Worm (Caenorhabditis elegans): ENCODE measurements around the gene T14G8.6.

Gene T14G8.6

ce11 chrX:12881174-12881573, 18.5 kb upstream of the T14G8.6 start:
- TF ChIP-seq lin-14 (GFP tag; optimal IDR thresholded peaks at IDR 0.05) (peak; percentile 12), skn-1 (tag; optimal IDR thresholded peaks at IDR 0.05) (no peak)

ce11 chrX:12877930-12878329, 15.3 kb upstream of the T14G8.6 start:
- no peak for TF ChIP-seq egl-27 (tag; optimal IDR thresholded peaks at IDR 0.05)
- peak; percentile 39; the same call in 1 of the 2 replicates for TF ChIP-seq unc-98 (GFP tag; IDR thresholded peaks at IDR 0.05)
- TF ChIP-seq xbp-1 (tag; optimal IDR thresholded peaks at IDR 0.05) = peak; percentile 32
- no peak for TF ChIP-seq hlh-17 (GFP tag; optimal IDR thresholded peaks at IDR 0.05; ENCODE audit: borderline replicate concordance)
- peak; percentile 85 for TF ChIP-seq rnt-1 (tag; optimal IDR thresholded peaks at IDR 0.05)
- TF ChIP-seq tbx-2 (tag; optimal IDR thresholded peaks at IDR 0.05) = no peak
- peak; percentile 44 for TF ChIP-seq nhr-85 (tag)
- peak in 1 of 6 experiments; percentile 23 for TF ChIP-seq elt-3 (tag; optimal IDR thresholded peaks at IDR 0.05)
- peak; percentile 8 for TF ChIP-seq unc-130 (tag; optimal IDR thresholded peaks at IDR 0.05)
- TF ChIP-seq lin-14 (GFP tag; optimal IDR thresholded peaks at IDR 0.05) = peak; percentile 80
- TF ChIP-seq pag-3 (tag; optimal IDR thresholded peaks at IDR 0.05; ENCODE audit: borderline replicate concordance, insufficient read depth) = peak; percentile 84
- TF ChIP-seq mef-2 (tag; optimal IDR thresholded peaks at IDR 0.05) = peak; percentile 55
- TF ChIP-seq blmp-1 (tag; optimal IDR thresholded peaks at IDR 0.05) = peak; percentile 39
- no peak for TF ChIP-seq efl-3 (GFP tag; optimal IDR thresholded peaks at IDR 0.05)
- TF ChIP-seq ztf-4 (tag; optimal IDR thresholded peaks at IDR 0.05) = peak; percentile 24
- peak; percentile 57 for TF ChIP-seq snu-23 (GFP tag; optimal IDR thresholded peaks at IDR 0.05)
- TF ChIP-seq nhr-71 (tag; optimal IDR thresholded peaks at IDR 0.05) = peak; percentile 85
- TF ChIP-seq unc-86 (tag; optimal IDR thresholded peaks at IDR 0.05) = no peak
- TF ChIP-seq nhr-19 (GFP tag; conservative IDR thresholded peaks at IDR 0.05) = peak; percentile 60
- peak in 1 of 2 experiments; percentile 63 for TF ChIP-seq mdl-1 (tag; optimal IDR thresholded peaks at IDR 0.05)
- TF ChIP-seq tlp-1 (tag; optimal IDR thresholded peaks at IDR 0.05) = no peak
- TF ChIP-seq nhr-11 (tag; optimal IDR thresholded peaks at IDR 0.05) = peak; percentile 32
- TF ChIP-seq nhr-47 (tag; optimal IDR thresholded peaks at IDR 0.05) = peak; percentile 40
- peak; percentile 17 for TF ChIP-seq swsn-7 (tag; optimal IDR thresholded peaks at IDR 0.05)
- peak; percentile 19 for TF ChIP-seq lin-13 (GFP tag; optimal IDR thresholded peaks at IDR 0.05)
- TF ChIP-seq ces-1 (GFP tag; optimal IDR thresholded peaks at IDR 0.05) = no peak
- peak; percentile 74 for TF ChIP-seq nhr-20 (tag; optimal IDR thresholded peaks at IDR 0.05)
- peak; percentile 39 to 49 for TF ChIP-seq lsy-2 (tag; optimal IDR thresholded peaks at IDR 0.05)

ce11 chrX:12876795-12877530, 14.3 kb upstream of the T14G8.6 start, which contains the start of gene bcat-1:
Gene bcat-1 (plus strand): TSS chrX:12877480.
- TF ChIP-seq zag-1 (tag; optimal IDR thresholded peaks at IDR 0.05) (no peak), tlp-1 (tag; optimal IDR thresholded peaks at IDR 0.05) (no peak), rnt-1 (tag; optimal IDR thresholded peaks at IDR 0.05) (peak; percentile 83), aly-2 (tag; optimal IDR thresholded peaks at IDR 0.05) (no peak), ztf-4 (tag; optimal IDR thresholded peaks at IDR 0.05) (peak; percentile 20), sox-4 (tag; optimal IDR thresholded peaks at IDR 0.05) (peak; percentile 25), nhr-77 (tag; optimal IDR thresholded peaks at IDR 0.05) (peak; percentile 46), dpl-1 (GFP tag; optimal IDR thresholded peaks at IDR 0.05) (no peak), C34B4.2 (tag; optimal IDR thresholded peaks at IDR 0.05) (no peak), lin-39 (tag; optimal IDR thresholded peaks at IDR 0.05) (no peak), sptf-1 (tag; optimal IDR thresholded peaks at IDR 0.05) (no peak), ceh-63 (GFP tag; optimal IDR thresholded peaks at IDR 0.05) (no peak), pax-3 (tag; optimal IDR thresholded peaks at IDR 0.05) (peak; percentile 55), elt-3 (tag; optimal IDR thresholded peaks at IDR 0.05) (no peak), vab-15 (tag; optimal IDR thresholded peaks at IDR 0.05) (no peak), swsn-7 (tag; optimal IDR thresholded peaks at IDR 0.05) (peak; percentile 68), tbx-2 (tag; optimal IDR thresholded peaks at IDR 0.05) (peak; percentile 77), nhr-237 (tag; optimal IDR thresholded peaks at IDR 0.05) (no peak), fkh-4 (tag; optimal IDR thresholded peaks at IDR 0.05; ENCODE audit: borderline replicate concordance) (no peak), lin-14 (GFP tag; optimal IDR thresholded peaks at IDR 0.05) (peak; percentile 95), sup-37 (GFP tag; optimal IDR thresholded peaks at IDR 0.05) (peak; percentile 52), ceh-90 (tag; optimal IDR thresholded peaks at IDR 0.05) (no peak), mef-2 (tag; optimal IDR thresholded peaks at IDR 0.05) (peak; percentile 55), ceh-82 (tag; optimal IDR thresholded peaks at IDR 0.05) (peak; percentile 9 to 62 (median 61)), unc-30 (tag; optimal IDR thresholded peaks at IDR 0.05) (no peak), fkh-8 (tag; optimal IDR thresholded peaks at IDR 0.05) (peak; percentile 89), unc-62 (GFP tag; optimal IDR thresholded peaks at IDR 0.05) (no peak), efl-3 (GFP tag; optimal IDR thresholded peaks at IDR 0.05) (no peak)

All from whole organism, L1 larva.